Fruit fly (Drosophila melanogaster) whole organism, embryonic: Measurements from ENCODE around the gene CG14931.

Experiments used
- CG11085 ChIP-seq: fragments of 200-800 bp; sonication (Bioruptor generic); IDR thresholded peaks from 2 replicates; pipeline ENCODE4 v1.3.6; 2022; ENCODE audit warnings: missing biosample characterization, missing genetic modification characterization
- CG11504 ChIP-seq: fragments of 200-800 bp; sonication (Bioruptor generic); optimal IDR thresholded peaks from 3 replicates; lab custom pipeline; 2019; ENCODE audit warnings: missing biosample characterization, mild to moderate bottlenecking, missing genetic modification characterization, moderate library complexity
- CG12155 ChIP-seq: fragments of 200-800 bp; sonication (Bioruptor generic); optimal IDR thresholded peaks from 3 replicates; lab custom pipeline; 2016; ENCODE audit warnings: missing biosample characterization, missing genetic modification characterization
- CG12299 ChIP-seq: fragments of 200-800 bp; sonication (Bioruptor generic); optimal IDR thresholded peaks from 2 replicates; lab custom pipeline; 2018; ENCODE audit warnings: missing biosample characterization, mild to moderate bottlenecking, missing genetic modification characterization
- CG13775 ChIP-seq: fragments of 200-800 bp; sonication (Bioruptor generic); optimal IDR thresholded peaks from 3 replicates; lab custom pipeline; 2017; ENCODE audit warnings: missing biosample characterization, mild to moderate bottlenecking, missing genetic modification characterization
- CG14860 ChIP-seq: fragments of 200-800 bp; sonication (Bioruptor generic); IDR thresholded peaks from 3 replicates; pipeline ENCODE4 v1.3.6; 2022; ENCODE audit warnings: missing biosample characterization, missing genetic modification characterization; ENCODE audit not compliant: partially characterized antibody
- CG15073 ChIP-seq: fragments of 200-800 bp; sonication (Bioruptor generic); optimal IDR thresholded peaks from 2 replicates; lab custom pipeline; 2016; ENCODE audit warnings: missing biosample characterization, missing genetic modification characterization
- CG1602 ChIP-seq: fragments of 200-800 bp; sonication (Bioruptor generic); optimal IDR thresholded peaks from 3 replicates; lab custom pipeline; 2016; ENCODE audit warnings: missing biosample characterization, missing genetic modification characterization
- CG1603 ChIP-seq: fragments of 200-800 bp; sonication (Bioruptor generic); optimal IDR thresholded peaks from 2 replicates; lab custom pipeline; 2019; ENCODE audit warnings: missing biosample characterization, mild to moderate bottlenecking, missing genetic modification characterization, moderate library complexity
- CG16813 ChIP-seq: fragments of 200-800 bp; sonication (Bioruptor generic); IDR thresholded peaks from 3 replicates; pipeline ENCODE4 v1.3.6; 2022; ENCODE audit warnings: missing biosample characterization, missing genetic modification characterization; ENCODE audit not compliant: partially characterized antibody
- CG16863 ChIP-seq: fragments of 200-800 bp; sonication (Bioruptor generic); optimal IDR thresholded peaks from 3 replicates; lab custom pipeline; 2016; ENCODE audit warnings: missing biosample characterization, missing genetic modification characterization
- CG17612 ChIP-seq: fragments of 200-800 bp; sonication (Bioruptor generic); IDR thresholded peaks from 2 replicates; pipeline ENCODE4 v1.3.6; 2022; ENCODE audit warnings: missing biosample characterization, missing genetic modification characterization
- CG18262 ChIP-seq: fragments of 200-800 bp; optimal IDR thresholded peaks from 3 replicates; lab custom pipeline; 2019; ENCODE audit warnings: missing biosample characterization, mild to moderate bottlenecking, missing genetic modification characterization, moderate library complexity
- CG30020 ChIP-seq: fragments of 200-800 bp; optimal IDR thresholded peaks from 2 replicates; lab custom pipeline; 2019; ENCODE audit warnings: missing biosample characterization, mild to moderate bottlenecking, missing genetic modification characterization, moderate library complexity
- CG3995 ChIP-seq: fragments of 200-800 bp; sonication (Bioruptor generic); optimal IDR thresholded peaks from 3 replicates; lab custom pipeline; 2016; ENCODE audit warnings: missing biosample characterization, missing genetic modification characterization
- CG4707 ChIP-seq: fragments of 200-800 bp; sonication (Bioruptor generic); optimal IDR thresholded peaks from 2 replicates; lab custom pipeline; 2018; ENCODE audit warnings: missing biosample characterization, mild to moderate bottlenecking, missing genetic modification characterization, moderate library complexity
- CG6689 ChIP-seq: fragments of 200-800 bp; sonication (Bioruptor generic); IDR thresholded peaks from 2 replicates; pipeline ENCODE4 v1.3.6; 2022; ENCODE audit warnings: missing biosample characterization, missing genetic modification characterization
- CG6813 ChIP-seq: fragments of 200-800 bp; sonication (Bioruptor generic); optimal IDR thresholded peaks from 2 replicates; lab custom pipeline; 2017; ENCODE audit warnings: missing biosample characterization, missing genetic modification characterization, mild to moderate bottlenecking, moderate library complexity, missing genetic modification reagents
- CG8765 ChIP-seq: fragments of 200-800 bp; sonication (Bioruptor generic); IDR thresholded peaks from 2 replicates; pipeline ENCODE4 v1.3.6; 2022; ENCODE audit warnings: missing biosample characterization, missing genetic modification characterization
- Doc3 ChIP-seq: fragments of 200-800 bp; sonication (Bioruptor generic); IDR thresholded peaks from 3 replicates; pipeline ENCODE4 v1.3.6; 2022; ENCODE audit warnings: missing biosample characterization, missing genetic modification characterization; ENCODE audit not compliant: partially characterized antibody
- Dp ChIP-seq: fragments of 200-800 bp; sonication (Bioruptor generic); optimal IDR thresholded peaks from 2 replicates; lab custom pipeline; 2018; ENCODE audit warnings: missing biosample characterization, mild to moderate bottlenecking, missing genetic modification characterization, moderate library complexity
- Dref ChIP-seq: fragments of 200-800 bp; sonication (Bioruptor generic); IDR thresholded peaks from 2 replicates; pipeline ENCODE4 v1.3.6; 2022; ENCODE audit warnings: missing biosample characterization, missing genetic modification characterization
- Drgx ChIP-seq: fragments of 200-800 bp; sonication (Bioruptor generic); IDR thresholded peaks from 2 replicates; pipeline ENCODE4 v1.3.6; 2022; ENCODE audit warnings: missing biosample characterization, missing genetic modification characterization
- Elba2 ChIP-seq: fragments of 200-800 bp; sonication (Bioruptor generic); optimal IDR thresholded peaks from 3 replicates; lab custom pipeline; 2016; ENCODE audit warnings: missing biosample characterization, missing genetic modification characterization
- Ets65A ChIP-seq: fragments of 200-800 bp; sonication (Bioruptor generic); peaks from one replicate; lab custom pipeline; 2016; ENCODE audit warnings: missing biosample characterization, missing genetic modification characterization
- Hr39 ChIP-seq: fragments of >200 bp; optimal IDR thresholded peaks from 2 replicates; lab custom pipeline; 2017
- Lhr ChIP-seq: fragments of 200-800 bp; sonication (Bioruptor generic); optimal IDR thresholded peaks from 3 replicates; lab custom pipeline; 2017; ENCODE audit warnings: mild to moderate bottlenecking, missing biosample characterization, missing genetic modification reagents, missing genetic modification characterization
- Max ChIP-seq: fragments of 200-800 bp; sonication (Bioruptor generic); optimal IDR thresholded peaks from 2 replicates; lab custom pipeline; 2016; ENCODE audit warnings: missing biosample characterization, mild to moderate bottlenecking, missing genetic modification characterization
- Med ChIP-seq: fragments of 200-800 bp; sonication (Bioruptor generic); peaks from one replicate; lab custom pipeline; 2016; ENCODE audit warnings: missing biosample characterization, missing genetic modification characterization, mild to moderate bottlenecking, inconsistent platforms, moderate library complexity
- Sin3A ChIP-seq: fragments of >200 bp; optimal IDR thresholded peaks from 2 replicates; lab custom pipeline; 2018
- Sry-δ ChIP-seq: fragments of 200-800 bp; sonication (Bioruptor generic); optimal IDR thresholded peaks from 2 replicates; lab custom pipeline; 2016; ENCODE audit warnings: missing biosample characterization, missing genetic modification characterization
- Ssrp ChIP-seq: fragments of 200-800 bp; sonication (Bioruptor generic); optimal IDR thresholded peaks from 2 replicates; lab custom pipeline; 2018; ENCODE audit warnings: missing biosample characterization, mild to moderate bottlenecking, missing genetic modification characterization, moderate library complexity
- Stat92E ChIP-seq, 3 experiments: fragments of >200 bp in 2 of 3; fragments of 200-800 bp in 1 of 3; sonication (Bioruptor generic) in 1 of 3; optimal IDR thresholded peaks; 2 replicates each; lab custom pipeline; 2017 to 2019; ENCODE audit warnings: missing biosample characterization in 3 of 3, missing genetic modification characterization in 3 of 3, mild to moderate bottlenecking in 1 of 3, moderate library complexity in 1 of 3
- bbx ChIP-seq: fragments of 200-800 bp; sonication (Bioruptor generic); IDR thresholded peaks from 2 replicates; pipeline ENCODE4 v1.3.6; 2022; ENCODE audit warnings: missing biosample characterization, missing genetic modification characterization; ENCODE audit not compliant: partially characterized antibody
- bcd ChIP-seq: fragments of 200-800 bp; sonication (Bioruptor generic); optimal IDR thresholded peaks from 2 replicates; lab custom pipeline; 2017; ENCODE audit warnings: missing biosample characterization, mild to moderate bottlenecking, missing genetic modification characterization
- bowl ChIP-seq: fragments of 200-800 bp; sonication (Bioruptor generic); IDR thresholded peaks from 2 replicates; pipeline ENCODE4 v1.3.6; 2022; ENCODE audit warnings: missing biosample characterization, missing genetic modification characterization
- en ChIP-seq: fragments of 200-800 bp; sonication (Bioruptor generic); optimal IDR thresholded peaks from 2 replicates; lab custom pipeline; 2016; ENCODE audit warnings: missing biosample characterization, missing genetic modification characterization
- exex ChIP-seq: fragments of 200-800 bp; sonication (Bioruptor generic); optimal IDR thresholded peaks from 4 replicates; lab custom pipeline; 2018; ENCODE audit warnings: missing biosample characterization, mild to moderate bottlenecking, missing genetic modification characterization, moderate library complexity
- insv ChIP-seq, 2 experiments: fragments of 200-800 bp; sonication (Bioruptor generic); optimal IDR thresholded peaks; 3 replicates each; lab custom pipeline; 2016 to 2018; ENCODE audit warnings: missing biosample characterization in 2 of 2, missing genetic modification characterization in 2 of 2
- lola ChIP-seq, 3 experiments: fragments of >200 bp in 2 of 3; fragments of 200-800 bp in 1 of 3; sonication (Bioruptor generic) in 1 of 3; optimal IDR thresholded peaks; 2 replicates each; lab custom pipeline; 2017 to 2019; ENCODE audit warnings: missing biosample characterization in 3 of 3, missing genetic modification characterization in 3 of 3, mild to moderate bottlenecking in 1 of 3, moderate library complexity in 1 of 3
- nmo ChIP-seq: fragments of 200-800 bp; sonication (Bioruptor generic); optimal IDR thresholded peaks from 2 replicates; lab custom pipeline; 2018; ENCODE audit warnings: missing biosample characterization, mild to moderate bottlenecking, missing genetic modification characterization, moderate library complexity
- psq ChIP-seq: fragments of 200-800 bp; sonication (Bioruptor generic); optimal IDR thresholded peaks from 2 replicates; lab custom pipeline; 2017; ENCODE audit warnings: missing biosample characterization, missing genetic modification characterization
- sens-2 ChIP-seq: fragments of 200-800 bp; sonication (Bioruptor generic); IDR thresholded peaks from 2 replicates; pipeline ENCODE4 v1.3.6; 2022; ENCODE audit warnings: missing biosample characterization, missing genetic modification characterization
- sim ChIP-seq: fragments of 200-800 bp; sonication (Bioruptor generic); IDR thresholded peaks from 2 replicates; pipeline ENCODE4 v1.3.6; 2022; ENCODE audit warnings: missing biosample characterization, missing genetic modification characterization
- slbo ChIP-seq: fragments of 200-800 bp; sonication (Bioruptor generic); IDR thresholded peaks from 2 replicates; pipeline ENCODE4 v1.3.6; 2022; ENCODE audit warnings: missing biosample characterization, missing genetic modification characterization
- sob ChIP-seq: fragments of 200-800 bp; sonication (Bioruptor generic); IDR thresholded peaks from 2 replicates; pipeline ENCODE4 v1.3.6; 2022; ENCODE audit warnings: missing biosample characterization, missing genetic modification characterization
- ssp ChIP-seq: fragments of 200-800 bp; sonication (Bioruptor generic); IDR thresholded peaks from 2 replicates; pipeline ENCODE4 v1.3.6; 2022; ENCODE audit warnings: missing biosample characterization, missing genetic modification characterization
- tap ChIP-seq: fragments of 200-800 bp; optimal IDR thresholded peaks from 3 replicates; lab custom pipeline; 2019; ENCODE audit warnings: missing biosample characterization, mild to moderate bottlenecking, missing genetic modification characterization, moderate library complexity
- toy ChIP-seq: fragments of 200-800 bp; sonication (Bioruptor generic); IDR thresholded peaks from 2 replicates; pipeline ENCODE4 v1.3.6; 2022; ENCODE audit warnings: missing biosample characterization, missing genetic modification characterization
- trem ChIP-seq: fragments of 200-800 bp; optimal IDR thresholded peaks from 3 replicates; lab custom pipeline; 2019; ENCODE audit warnings: missing biosample characterization, mild to moderate bottlenecking, missing genetic modification characterization, moderate library complexity
- unc-4 ChIP-seq: fragments of 200-800 bp; sonication (Bioruptor generic); IDR thresholded peaks from 2 replicates; pipeline ENCODE4 v1.3.6; 2022; ENCODE audit warnings: missing biosample characterization, missing genetic modification characterization; ENCODE audit not compliant: partially characterized antibody

Gene CG14931

DNA sequence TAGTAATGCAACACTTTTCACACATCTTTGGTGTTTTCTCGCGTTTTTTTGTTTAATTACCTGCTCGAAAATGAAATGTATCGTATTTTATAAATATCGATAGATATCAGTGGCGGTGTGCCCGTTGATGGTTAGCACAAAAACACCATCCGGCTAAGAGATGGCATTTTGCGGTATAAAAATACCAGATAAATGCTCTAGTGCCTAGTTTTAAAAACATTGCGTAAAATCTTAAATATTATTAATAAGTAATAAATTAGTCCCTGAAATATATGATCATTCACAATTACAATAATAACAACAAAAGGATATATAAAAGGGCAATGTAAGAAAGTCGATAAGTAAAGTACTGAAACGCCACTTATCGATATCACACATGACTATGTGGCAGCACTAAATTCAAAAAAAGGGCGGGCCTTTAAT lies 25.5 kb downstream of the CG14931 start, which contains the start of gene CycY (continued):
- TF ChIP-seq tap (tag; lab: Kevin White, UChicago) (no peak), CG16813 (peak; percentile 64), CG6689 (GFP tag; lab: Robert Waterston, UW) (no peak), CG1603 (peak; percentile 29), CG11504 (peak; percentile 42), bbx (GFP tag; lab: Robert Waterston, UW) (peak; percentile 51; the same call in 1 of the 2 replicates), Med (GFP tag; lab: Kevin White, UChicago) (peak; percentile 80), Ssrp (peak; percentile 7), unc-4 (GFP tag; lab: Robert Waterston, UW) (peak; percentile 71), lola (GFP tag; optimal IDR thresholded peaks at IDR 0.05; lab: Kevin White, UChicago) (no peak), Hr39 (lab: Kevin White, UChicago) (no peak), slbo (no peak; the same call in 1 of the 2 replicates), bcd (no peak), Doc3 (peak; percentile 70), Stat92E (GFP tag; optimal IDR thresholded peaks at IDR 0.05; lab: Kevin White, UChicago) (peak in 1 of 3 experiments; percentile 6), CG1602 (GFP tag; lab: Kevin White, UChicago) (peak; percentile 4), trem (peak; percentile 69), CG15073 (GFP tag; lab: Kevin White, UChicago) (no peak), toy (GFP tag; lab: Robert Waterston, UW) (no peak), CG6813 (GFP tag; lab: Kevin White, UChicago) (no peak), sens-2 (GFP tag; lab: Robert Waterston, UW) (no peak), CG30020 (tag; lab: Kevin White, UChicago) (peak; percentile 40), Drgx (no peak), CG11085 (GFP tag; lab: Robert Waterston, UW) (no peak), CG4707 (no peak), ssp (GFP tag; lab: Robert Waterston, UW) (0 out of 2 replicates have a peak, but pooled peaks have one; percentile 9), CG3995 (GFP tag; lab: Kevin White, UChicago) (no peak), CG8765 (GFP tag; lab: Robert Waterston, UW) (no peak), psq (GFP tag; lab: Kevin White, UChicago) (no peak), CG13775 (GFP tag; lab: Kevin White, UChicago) (peak; percentile 21), CG12155 (GFP tag; lab: Kevin White, UChicago) (peak; percentile 17), Max (GFP tag; lab: Kevin White, UChicago) (peak; percentile 36), Elba2 (no peak), CG14860 (peak; percentile 20; the same call in 1 of the 3 replicates), Dref (GFP tag; lab: Robert Waterston, UW) (peak; percentile 64), Ets65A (no peak), Sry-δ (peak; percentile 59), exex (tag; lab: Kevin White, UChicago) (no peak), CG16863 (GFP tag; lab: Kevin White, UChicago) (no peak), sim (GFP tag; lab: Robert Waterston, UW) (no peak), bowl (GFP tag; lab: Robert Waterston, UW) (no peak), CG17612 (GFP tag; lab: Robert Waterston, UW) (no peak), Dp (peak; percentile 93), nmo (peak; percentile 62), CG12299 (tag; lab: Kevin White, UChicago) (no peak), insv (GFP tag; optimal IDR thresholded peaks at IDR 0.05; lab: Kevin White, UChicago) (no peak), Lhr (GFP tag; lab: Kevin White, UChicago) (peak; percentile 78), Sin3A (lab: Kevin White, UChicago) (peak; percentile 4), sob (GFP tag; lab: Robert Waterston, UW) (no peak), CG18262 (tag; lab: Kevin White, UChicago) (peak; percentile 36), en (GFP tag; lab: Kevin White, UChicago) (no peak)
